Fruit fly (Drosophila melanogaster) whole organism, embryonic: ENCODE results near the gene CG13373.

Experiments
- Antp ChIP-seq: fragments of 200-800 bp; sonication (Bioruptor generic); optimal IDR thresholded peaks from 3 replicates; lab custom pipeline; 2016; ENCODE audit warnings: missing biosample characterization, missing genetic modification characterization
- Asciz ChIP-seq: fragments of 200-800 bp; sonication (Bioruptor generic); optimal IDR thresholded peaks from 2 replicates; lab custom pipeline; 2017; ENCODE audit warnings: missing biosample characterization, mild to moderate bottlenecking, missing genetic modification characterization, missing genetic modification reagents
- Atf6 ChIP-seq: fragments of 200-800 bp; sonication (Bioruptor generic); IDR thresholded peaks from 2 replicates; pipeline ENCODE4 v1.3.6; 2022; ENCODE audit warnings: missing biosample characterization, missing genetic modification characterization
- CG12391 ChIP-seq: fragments of 200-800 bp; sonication (Bioruptor generic); optimal IDR thresholded peaks from 3 replicates; lab custom pipeline; 2018; ENCODE audit warnings: missing biosample characterization, mild to moderate bottlenecking, missing genetic modification characterization, moderate library complexity
- CG12942 ChIP-seq: fragments of 200-800 bp; sonication (Bioruptor generic); optimal IDR thresholded peaks from 3 replicates; lab custom pipeline; 2016; ENCODE audit warnings: missing biosample characterization, missing genetic modification characterization
- CG13287 ChIP-seq: fragments of 200-800 bp; sonication (Bioruptor generic); IDR thresholded peaks from 2 replicates; pipeline ENCODE4 v1.3.6; 2022; ENCODE audit warnings: missing biosample characterization, missing genetic modification characterization; ENCODE audit not compliant: partially characterized antibody
- CG13894 ChIP-seq: fragments of 200-800 bp; sonication (Bioruptor generic); optimal IDR thresholded peaks from 3 replicates; lab custom pipeline; 2018; ENCODE audit warnings: missing biosample characterization, mild to moderate bottlenecking, missing genetic modification characterization, moderate library complexity
- CG18262 ChIP-seq: fragments of 200-800 bp; optimal IDR thresholded peaks from 3 replicates; lab custom pipeline; 2019; ENCODE audit warnings: missing biosample characterization, mild to moderate bottlenecking, missing genetic modification characterization, moderate library complexity
- CG18764 ChIP-seq: fragments of 200-800 bp; sonication (Bioruptor generic); optimal IDR thresholded peaks from 3 replicates; lab custom pipeline; 2016; ENCODE audit warnings: missing biosample characterization, missing genetic modification characterization
- CG2202 ChIP-seq: fragments of 200-800 bp; sonication (Bioruptor generic); optimal IDR thresholded peaks from 2 replicates; lab custom pipeline; 2018; ENCODE audit warnings: missing biosample characterization, mild to moderate bottlenecking, missing genetic modification characterization
- CG2712 ChIP-seq: fragments of 200-800 bp; optimal IDR thresholded peaks from 3 replicates; lab custom pipeline; 2019; ENCODE audit warnings: missing biosample characterization, mild to moderate bottlenecking, missing genetic modification characterization, moderate library complexity
- CG2875 ChIP-seq: fragments of 200-800 bp; sonication (Bioruptor generic); optimal IDR thresholded peaks from 2 replicates; lab custom pipeline; 2017; ENCODE audit warnings: missing biosample characterization, mild to moderate bottlenecking, missing genetic modification characterization, missing genetic modification reagents
- CG3163 ChIP-seq: fragments of 200-800 bp; sonication (Bioruptor generic); optimal IDR thresholded peaks from 3 replicates; lab custom pipeline; 2016; ENCODE audit warnings: missing biosample characterization, missing genetic modification characterization
- CG33213 ChIP-seq: fragments of 200-800 bp; sonication (Bioruptor generic); optimal IDR thresholded peaks from 3 replicates; lab custom pipeline; 2016; ENCODE audit warnings: missing biosample characterization, missing genetic modification characterization
- CG3407 ChIP-seq: fragments of 200-800 bp; sonication (Bioruptor generic); optimal IDR thresholded peaks from 2 replicates; lab custom pipeline; 2018; ENCODE audit warnings: missing biosample characterization, mild to moderate bottlenecking, missing genetic modification characterization
- CG4707 ChIP-seq: fragments of 200-800 bp; sonication (Bioruptor generic); optimal IDR thresholded peaks from 2 replicates; lab custom pipeline; 2018; ENCODE audit warnings: missing biosample characterization, mild to moderate bottlenecking, missing genetic modification characterization, moderate library complexity
- CG4820 ChIP-seq: fragments of 200-800 bp; sonication (Bioruptor generic); optimal IDR thresholded peaks from 3 replicates; lab custom pipeline; 2016; ENCODE audit warnings: missing biosample characterization, missing genetic modification characterization
- CG6654 ChIP-seq: fragments of 200-800 bp; sonication (Bioruptor generic); optimal IDR thresholded peaks from 2 replicates; lab custom pipeline; 2017; ENCODE audit warnings: missing biosample characterization, mild to moderate bottlenecking, missing genetic modification characterization
- CG6791 ChIP-seq: fragments of 200-800 bp; sonication (Bioruptor generic); IDR thresholded peaks from 3 replicates; pipeline ENCODE4 v1.3.6; 2022; ENCODE audit warnings: missing biosample characterization, missing genetic modification characterization; ENCODE audit not compliant: partially characterized antibody
- CG7271 ChIP-seq: fragments of 200-800 bp; sonication (Bioruptor generic); optimal IDR thresholded peaks from 2 replicates; lab custom pipeline; 2018; ENCODE audit warnings: missing biosample characterization, mild to moderate bottlenecking, missing genetic modification characterization, moderate library complexity
- CG8359 ChIP-seq: fragments of 200-800 bp; sonication (Bioruptor generic); optimal IDR thresholded peaks from 2 replicates; lab custom pipeline; 2017; ENCODE audit warnings: missing biosample characterization, mild to moderate bottlenecking, missing genetic modification characterization, borderline replicate concordance
- CG8478 ChIP-seq: fragments of >200 bp; optimal IDR thresholded peaks from 2 replicates; lab custom pipeline; 2018
- Eip74EF ChIP-seq, 2 experiments: fragments of 200-800 bp in 1 of 2; fragments of >200 bp in 1 of 2; sonication (Bioruptor generic) in 1 of 2; optimal IDR thresholded peaks; 2 replicates each; lab custom pipeline; 2017 to 2019; ENCODE audit warnings: missing biosample characterization in 2 of 2, missing genetic modification characterization in 2 of 2, mild to moderate bottlenecking in 1 of 2, moderate library complexity in 1 of 2
- Hand ChIP-seq: fragments of 200-800 bp; sonication (Bioruptor generic); optimal IDR thresholded peaks from 2 replicates; lab custom pipeline; 2017; ENCODE audit warnings: mild to moderate bottlenecking, missing biosample characterization, missing genetic modification reagents, missing genetic modification characterization
- Lpt ChIP-seq: fragments of >200 bp; optimal IDR thresholded peaks from 2 replicates; lab custom pipeline; 2018; ENCODE audit warnings: missing biosample characterization, missing genetic modification characterization
- Med ChIP-seq: fragments of 200-800 bp; sonication (Bioruptor generic); peaks from one replicate; lab custom pipeline; 2016; ENCODE audit warnings: missing biosample characterization, missing genetic modification characterization, mild to moderate bottlenecking, inconsistent platforms, moderate library complexity
- Nf-YA ChIP-seq: fragments of 200-800 bp; sonication (Bioruptor generic); IDR thresholded peaks from 2 replicates; pipeline ENCODE4 v1.3.6; 2022; ENCODE audit warnings: missing biosample characterization, missing genetic modification characterization
- Nf-YB ChIP-seq: fragments of 200-800 bp; sonication (Bioruptor generic); optimal IDR thresholded peaks from 3 replicates; lab custom pipeline; 2019; ENCODE audit warnings: missing biosample characterization, mild to moderate bottlenecking, missing genetic modification characterization, moderate library complexity
- Ravus ChIP-seq: fragments of 200-800 bp; sonication (Bioruptor generic); IDR thresholded peaks from 2 replicates; pipeline ENCODE4 v1.3.6; 2022; ENCODE audit warnings: missing biosample characterization, missing genetic modification characterization
- Tbp ChIP-seq: fragments of >200 bp; optimal IDR thresholded peaks from 2 replicates; lab custom pipeline; 2018; ENCODE audit warnings: missing biosample characterization, missing genetic modification characterization
- abd-A ChIP-seq: fragments of 200-800 bp; sonication (Bioruptor generic); optimal IDR thresholded peaks from 3 replicates; lab custom pipeline; 2019; ENCODE audit warnings: missing biosample characterization, mild to moderate bottlenecking, missing genetic modification characterization, moderate library complexity
- bbx ChIP-seq: fragments of 200-800 bp; sonication (Bioruptor generic); IDR thresholded peaks from 2 replicates; pipeline ENCODE4 v1.3.6; 2022; ENCODE audit warnings: missing biosample characterization, missing genetic modification characterization; ENCODE audit not compliant: partially characterized antibody
- cato ChIP-seq: fragments of 200-800 bp; sonication (Bioruptor generic); optimal IDR thresholded peaks from 2 replicates; lab custom pipeline; 2016; ENCODE audit warnings: missing biosample characterization, missing genetic modification characterization, borderline replicate concordance
- ewg ChIP-seq: fragments of 200-800 bp; sonication (Bioruptor generic); optimal IDR thresholded peaks from 3 replicates; lab custom pipeline; 2017; ENCODE audit warnings: mild to moderate bottlenecking, missing biosample characterization, missing genetic modification reagents, missing genetic modification characterization
- fd3F ChIP-seq: fragments of 200-800 bp; sonication (Bioruptor generic); optimal IDR thresholded peaks from 2 replicates; lab custom pipeline; 2018; ENCODE audit warnings: missing biosample characterization, mild to moderate bottlenecking, missing genetic modification characterization, moderate library complexity
- fu2 ChIP-seq: fragments of 200-800 bp; sonication (Bioruptor generic); optimal IDR thresholded peaks from 2 replicates; lab custom pipeline; 2016; ENCODE audit warnings: missing biosample characterization, missing genetic modification characterization
- grn ChIP-seq: fragments of 200-800 bp; sonication (Bioruptor generic); optimal IDR thresholded peaks from 3 replicates; lab custom pipeline; 2017; ENCODE audit warnings: missing biosample characterization, missing genetic modification characterization
- ham ChIP-seq: fragments of 200-800 bp; sonication (Bioruptor generic); IDR thresholded peaks from 2 replicates; pipeline ENCODE4 v1.3.6; 2022; ENCODE audit warnings: missing biosample characterization, missing genetic modification characterization
- hkb ChIP-seq, 2 experiments: fragments of 200-800 bp in 1 of 2; fragments of >200 bp in 1 of 2; sonication (Bioruptor generic) in 1 of 2; IDR thresholded peaks in 1 of 2; optimal IDR thresholded peaks in 1 of 2; 2 replicates each; pipeline versions ENCODE4 v1.3.6 to Lab custom; 2017 to 2022; ENCODE audit warnings: missing biosample characterization in 1 of 2, missing genetic modification characterization in 1 of 2
- p53 ChIP-seq: fragments of 200-800 bp; sonication (Bioruptor generic); optimal IDR thresholded peaks from 2 replicates; lab custom pipeline; 2016; ENCODE audit warnings: missing biosample characterization, missing genetic modification characterization
- phol ChIP-seq: fragments of 200-800 bp; sonication (Bioruptor generic); optimal IDR thresholded peaks from 3 replicates; lab custom pipeline; 2018; ENCODE audit warnings: missing biosample characterization, mild to moderate bottlenecking, missing genetic modification characterization, moderate library complexity
- pita ChIP-seq: fragments of 200-800 bp; sonication (Bioruptor generic); optimal IDR thresholded peaks from 2 replicates; lab custom pipeline; 2017; ENCODE audit warnings: missing biosample characterization, mild to moderate bottlenecking, missing genetic modification characterization
- prd ChIP-seq, 3 experiments: fragments of >200 bp in 2 of 3; fragments of 200-800 bp in 1 of 3; sonication (Bioruptor generic) in 1 of 3; optimal IDR thresholded peaks in 2 of 3; IDR thresholded peaks in 1 of 3; 2 replicates in 2 of 3; 3 replicates in 1 of 3; pipeline versions ENCODE4 v1.3.6 to Lab custom; 2017 to 2022; ENCODE audit warnings: missing biosample characterization in 1 of 3, missing genetic modification characterization in 1 of 3
- rib ChIP-seq: fragments of 200-800 bp; sonication (Bioruptor generic); IDR thresholded peaks from 2 replicates; pipeline ENCODE4 v1.3.6; 2022; ENCODE audit warnings: missing biosample characterization, missing genetic modification characterization
- schlank ChIP-seq: fragments of 200-800 bp; sonication (Bioruptor generic); optimal IDR thresholded peaks from 2 replicates; lab custom pipeline; 2018; ENCODE audit warnings: missing biosample characterization, mild to moderate bottlenecking, missing genetic modification characterization
- sug ChIP-seq: fragments of 200-800 bp; optimal IDR thresholded peaks from 2 replicates; lab custom pipeline; 2019; ENCODE audit warnings: missing biosample characterization, mild to moderate bottlenecking, missing genetic modification characterization, moderate library complexity
- tx ChIP-seq: fragments of 200-800 bp; sonication (Bioruptor generic); optimal IDR thresholded peaks from 2 replicates; lab custom pipeline; 2016; ENCODE audit warnings: missing biosample characterization, missing genetic modification characterization

The CG13373 gene

DNA sequence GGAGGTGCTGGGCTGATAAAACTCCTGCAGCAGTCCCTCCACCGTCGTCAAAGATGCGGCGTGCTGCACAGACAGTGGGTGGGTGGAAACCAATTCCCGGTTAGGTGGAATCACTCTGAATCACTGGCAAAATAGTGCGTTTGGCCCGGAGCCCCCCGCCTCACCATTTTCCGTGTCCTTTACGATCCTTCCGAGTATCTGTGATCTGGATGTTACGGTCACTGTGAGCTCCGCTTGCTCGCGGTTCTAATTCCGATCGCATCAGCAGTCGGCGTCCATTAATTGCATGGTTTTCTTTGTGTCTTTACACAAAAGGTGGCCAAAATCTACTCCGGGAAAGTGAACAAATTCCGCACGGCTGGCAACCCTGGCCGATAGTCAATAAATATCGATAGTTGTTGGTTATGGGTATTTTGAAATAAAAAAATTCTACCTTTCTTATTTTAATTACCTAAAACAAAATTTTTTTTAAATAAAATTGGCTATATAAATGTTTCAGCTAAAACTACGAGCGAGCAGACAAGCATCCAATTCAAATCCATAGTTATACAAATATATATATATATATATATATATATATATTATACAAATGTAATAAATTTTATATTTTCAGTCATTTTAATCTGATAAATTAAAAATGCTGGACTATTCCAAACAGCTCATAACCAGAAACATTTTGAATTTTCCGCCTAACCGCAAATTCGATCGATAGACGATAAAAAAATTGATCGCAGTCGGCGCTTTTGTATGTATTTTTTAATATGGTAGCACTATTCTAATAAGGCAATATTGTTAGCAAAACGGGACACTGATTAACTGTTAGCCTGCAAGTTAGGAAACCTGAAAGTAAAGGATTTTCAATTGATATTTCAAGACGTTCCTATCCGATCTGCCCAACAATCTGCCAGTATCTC is at the start of gene CG13373, which contains the start of gene ebo (continued):
- TF ChIP-seq CG13894 (no peak), CG8478 (lab: Kevin White, UChicago) (no peak), Asciz (no peak), ewg (GFP tag; lab: Kevin White, UChicago) (peak; percentile 4), Tbp (GFP tag; lab: Kevin White, UChicago) (no peak), Med (GFP tag; lab: Kevin White, UChicago) (peak; percentile 81), Hand (no peak), bbx (GFP tag; lab: Robert Waterston, UW) (peak; percentile 56), CG13287 (GFP tag; lab: Robert Waterston, UW) (peak; percentile 70), ham (GFP tag; lab: Robert Waterston, UW) (no peak), CG2202 (tag; lab: Kevin White, UChicago) (no peak), Nf-YA (GFP tag; lab: Robert Waterston, UW) (no peak), phol (tag; lab: Kevin White, UChicago) (peak; percentile 34), fd3F (no peak), CG12942 (GFP tag; lab: Kevin White, UChicago) (no peak), Nf-YB (GFP tag; lab: Kevin White, UChicago) (no peak), Antp (GFP tag; lab: Kevin White, UChicago) (peak; percentile 12), CG7271 (tag; lab: Kevin White, UChicago) (no peak), abd-A (tag; lab: Kevin White, UChicago) (no peak), CG18262 (tag; lab: Kevin White, UChicago) (peak; percentile 46), CG33213 (GFP tag; lab: Kevin White, UChicago) (no peak), CG18764 (GFP tag; lab: Kevin White, UChicago) (no peak), CG4707 (GFP tag; lab: Kevin White, UChicago) (no peak), CG12391 (tag; lab: Kevin White, UChicago) (peak; percentile 49), tx (no peak), CG3407 (GFP tag; lab: Kevin White, UChicago) (no peak), Atf6 (GFP tag; lab: Robert Waterston, UW) (no peak), CG2875 (GFP tag; lab: Kevin White, UChicago) (no peak), fu2 (no peak), p53 (no peak), sug (tag; lab: Kevin White, UChicago) (no peak), CG2712 (tag; lab: Kevin White, UChicago) (no peak), CG4820 (GFP tag; lab: Kevin White, UChicago) (no peak), CG8359 (GFP tag; lab: Kevin White, UChicago) (no peak), CG6791 (GFP tag; lab: Robert Waterston, UW) (peak; percentile 54; the same call in 2 of the 3 replicates), cato (no peak), prd (optimal IDR thresholded peaks at IDR 0.05; lab: Kevin White, UChicago) (no peak), prd (GFP tag; IDR thresholded peaks at IDR 0.05; lab: Robert Waterston, UW) (peak; percentile 24; the same call in 2 of the 3 replicates), Eip74EF (GFP tag; optimal IDR thresholded peaks at IDR 0.05; lab: Kevin White, UChicago) (no peak), schlank (tag; lab: Kevin White, UChicago) (no peak), Ravus (GFP tag; lab: Robert Waterston, UW) (no peak), CG3163 (GFP tag; lab: Kevin White, UChicago) (no peak), pita (GFP tag; lab: Kevin White, UChicago) (no peak), hkb (optimal IDR thresholded peaks at IDR 0.05; lab: Kevin White, UChicago) (no peak), hkb (GFP tag; IDR thresholded peaks at IDR 0.05; lab: Robert Waterston, UW) (peak; percentile 45; the same call in 1 of the 2 replicates), rib (GFP tag; lab: Robert Waterston, UW) (no peak), CG6654 (GFP tag; lab: Kevin White, UChicago) (no peak), grn (GFP tag; lab: Kevin White, UChicago) (no peak), Lpt (no peak)
